Fruit fly (Drosophila melanogaster) whole organism, embryonic: ENCODE results near the gene CG34049.

Experiments
- Abd-B ChIP-seq: fragments of 200-800 bp; sonication (Bioruptor generic); optimal IDR thresholded peaks from 2 replicates; lab custom pipeline; 2018; ENCODE audit warnings: missing biosample characterization, mild to moderate bottlenecking, missing genetic modification characterization, moderate library complexity
- Aef1 ChIP-seq: fragments of 200-800 bp; sonication (Bioruptor generic); IDR thresholded peaks from 3 replicates; pipeline ENCODE4 v1.3.6; 2022; ENCODE audit warnings: missing biosample characterization, missing genetic modification characterization
- Awh ChIP-seq: fragments of 200-800 bp; sonication (Bioruptor generic); IDR thresholded peaks from 2 replicates; pipeline ENCODE4, ENCODE4 v1.3.6; 2022; ENCODE audit warnings: missing biosample characterization, missing genetic modification characterization
- BtbVII ChIP-seq: fragments of 200-800 bp; sonication (Bioruptor generic); optimal IDR thresholded peaks from 3 replicates; lab custom pipeline; 2017; ENCODE audit warnings: missing biosample characterization, mild to moderate bottlenecking, missing genetic modification characterization
- CG11560 ChIP-seq: fragments of 200-800 bp; sonication (Bioruptor generic); IDR thresholded peaks from 3 replicates; pipeline ENCODE4 v1.3.6; 2022; ENCODE audit warnings: missing biosample characterization, missing genetic modification characterization
- CG12744 ChIP-seq: fragments of 200-800 bp; sonication (Bioruptor generic); optimal IDR thresholded peaks from 2 replicates; lab custom pipeline; 2016; ENCODE audit warnings: missing biosample characterization, missing genetic modification characterization
- CG13123 ChIP-seq: fragments of 200-800 bp; sonication (Bioruptor generic); optimal IDR thresholded peaks from 2 replicates; lab custom pipeline; 2016; ENCODE audit warnings: missing biosample characterization, missing genetic modification characterization
- CG13775 ChIP-seq: fragments of 200-800 bp; sonication (Bioruptor generic); optimal IDR thresholded peaks from 3 replicates; lab custom pipeline; 2017; ENCODE audit warnings: missing biosample characterization, mild to moderate bottlenecking, missing genetic modification characterization
- CG14050 ChIP-seq: fragments of 200-800 bp; sonication (Bioruptor generic); IDR thresholded peaks from 3 replicates; pipeline ENCODE4 v1.3.6; 2022; ENCODE audit warnings: missing biosample characterization, missing genetic modification characterization
- CG15073 ChIP-seq: fragments of 200-800 bp; sonication (Bioruptor generic); optimal IDR thresholded peaks from 2 replicates; lab custom pipeline; 2016; ENCODE audit warnings: missing biosample characterization, missing genetic modification characterization
- CG30020 ChIP-seq: fragments of 200-800 bp; optimal IDR thresholded peaks from 2 replicates; lab custom pipeline; 2019; ENCODE audit warnings: missing biosample characterization, mild to moderate bottlenecking, missing genetic modification characterization, moderate library complexity
- CG4360 ChIP-seq: fragments of 200-800 bp; sonication (Bioruptor generic); IDR thresholded peaks from 2 replicates; pipeline ENCODE4 v1.3.6; 2022; ENCODE audit warnings: missing biosample characterization, missing genetic modification characterization
- CG4707 ChIP-seq: fragments of 200-800 bp; sonication (Bioruptor generic); optimal IDR thresholded peaks from 2 replicates; lab custom pipeline; 2018; ENCODE audit warnings: missing biosample characterization, mild to moderate bottlenecking, missing genetic modification characterization, moderate library complexity
- CG5180 ChIP-seq: fragments of 200-800 bp; sonication (Bioruptor generic); optimal IDR thresholded peaks from 3 replicates; lab custom pipeline; 2017; ENCODE audit warnings: missing biosample characterization, missing genetic modification characterization, mild to moderate bottlenecking, moderate library complexity, missing genetic modification reagents
- CG6175 ChIP-seq: fragments of 200-800 bp; sonication (Bioruptor generic); IDR thresholded peaks from 3 replicates; pipeline ENCODE4 v1.3.6; 2022; ENCODE audit warnings: missing biosample characterization, missing genetic modification characterization
- CG9817 ChIP-seq: fragments of 200-800 bp; sonication (Bioruptor generic); optimal IDR thresholded peaks from 2 replicates; lab custom pipeline; 2018; ENCODE audit warnings: missing biosample characterization, mild to moderate bottlenecking, missing genetic modification characterization, moderate library complexity
- D ChIP-seq, 2 experiments: fragments of 200-800 bp in 1 of 2; fragments of >200 bp in 1 of 2; sonication (Bioruptor generic) in 1 of 2; optimal IDR thresholded peaks; 2 replicates in 1 of 2; 3 replicates in 1 of 2; lab custom pipeline; 2017; ENCODE audit warnings: mild to moderate bottlenecking in 1 of 2, missing biosample characterization in 1 of 2, missing genetic modification characterization in 1 of 2, missing genetic modification reagents in 1 of 2
- Dfd ChIP-seq, 2 experiments: fragments of >200 bp; optimal IDR thresholded peaks; 2 replicates each; lab custom pipeline; 2017; ENCODE audit warnings: missing biosample characterization in 2 of 2, missing genetic modification characterization in 2 of 2
- Ets65A ChIP-seq: fragments of 200-800 bp; sonication (Bioruptor generic); peaks from one replicate; lab custom pipeline; 2016; ENCODE audit warnings: missing biosample characterization, missing genetic modification characterization
- Fer2 ChIP-seq: fragments of 200-800 bp; sonication (Bioruptor generic); optimal IDR thresholded peaks from 2 replicates; lab custom pipeline; 2018; ENCODE audit warnings: missing biosample characterization, mild to moderate bottlenecking, missing genetic modification characterization, moderate library complexity
- Gsc ChIP-seq: fragments of 200-800 bp; sonication (Bioruptor generic); IDR thresholded peaks from 2 replicates; pipeline ENCODE4 v1.3.6; 2022; ENCODE audit warnings: missing biosample characterization, missing genetic modification characterization
- MTF-1 ChIP-seq: fragments of 200-800 bp; sonication (Bioruptor generic); optimal IDR thresholded peaks from 2 replicates; lab custom pipeline; 2018; ENCODE audit warnings: missing biosample characterization, mild to moderate bottlenecking, missing genetic modification characterization, borderline replicate concordance
- Nf-YB ChIP-seq: fragments of 200-800 bp; sonication (Bioruptor generic); optimal IDR thresholded peaks from 3 replicates; lab custom pipeline; 2019; ENCODE audit warnings: missing biosample characterization, mild to moderate bottlenecking, missing genetic modification characterization, moderate library complexity
- Ravus ChIP-seq: fragments of 200-800 bp; sonication (Bioruptor generic); IDR thresholded peaks from 2 replicates; pipeline ENCODE4 v1.3.6; 2022; ENCODE audit warnings: missing biosample characterization, missing genetic modification characterization
- Sox100B ChIP-seq: fragments of 200-800 bp; sonication (Bioruptor generic); optimal IDR thresholded peaks from 3 replicates; lab custom pipeline; 2018; ENCODE audit warnings: missing biosample characterization, mild to moderate bottlenecking, missing genetic modification characterization
- TFAM ChIP-seq: fragments of 200-800 bp; sonication (Bioruptor generic); optimal IDR thresholded peaks from 2 replicates; lab custom pipeline; 2017; ENCODE audit warnings: missing biosample characterization, missing genetic modification characterization, inconsistent platforms
- Taf1 ChIP-seq: fragments of 200-800 bp; sonication (Bioruptor generic); IDR thresholded peaks from 2 replicates; pipeline ENCODE4 v1.3.6; 2022; ENCODE audit warnings: missing biosample characterization, missing genetic modification characterization
- ara ChIP-seq: fragments of 200-800 bp; sonication (Bioruptor generic); IDR thresholded peaks from 2 replicates; pipeline ENCODE4 v1.3.6; 2022; ENCODE audit warnings: missing biosample characterization, missing genetic modification characterization
- bcd ChIP-seq: fragments of 200-800 bp; sonication (Bioruptor generic); optimal IDR thresholded peaks from 2 replicates; lab custom pipeline; 2017; ENCODE audit warnings: missing biosample characterization, mild to moderate bottlenecking, missing genetic modification characterization
- bsh ChIP-seq, 2 experiments: fragments of 200-800 bp; sonication (Bioruptor generic); optimal IDR thresholded peaks; 2 replicates each; lab custom pipeline; 2017 to 2018; ENCODE audit warnings: mild to moderate bottlenecking in 2 of 2, missing biosample characterization in 2 of 2, missing genetic modification characterization in 2 of 2, moderate library complexity in 1 of 2
- cg ChIP-seq: fragments of 200-800 bp; sonication (Bioruptor generic); optimal IDR thresholded peaks from 3 replicates; lab custom pipeline; 2019; ENCODE audit warnings: missing biosample characterization, mild to moderate bottlenecking, missing genetic modification characterization, moderate library complexity
- crol ChIP-seq: fragments of 200-800 bp; sonication (Bioruptor generic); IDR thresholded peaks from 2 replicates; pipeline ENCODE4 v1.3.6; 2022; ENCODE audit warnings: missing biosample characterization, missing genetic modification characterization
- dan ChIP-seq: fragments of 200-800 bp; sonication (Bioruptor generic); IDR thresholded peaks from 2 replicates; pipeline ENCODE4 v1.3.6; 2022; ENCODE audit warnings: missing biosample characterization, missing genetic modification characterization
- gce ChIP-seq: fragments of 200-800 bp; sonication (Bioruptor generic); IDR thresholded peaks from 3 replicates; pipeline ENCODE4 v1.3.6; 2022; ENCODE audit warnings: missing biosample characterization, missing genetic modification characterization
- gcm2 ChIP-seq: fragments of 200-800 bp; sonication (Bioruptor generic); optimal IDR thresholded peaks from 2 replicates; lab custom pipeline; 2016; ENCODE audit warnings: missing biosample characterization, missing genetic modification characterization
- gfzf ChIP-seq: fragments of 200-800 bp; sonication (Bioruptor generic); optimal IDR thresholded peaks from 2 replicates; lab custom pipeline; 2016; ENCODE audit warnings: missing biosample characterization, mild to moderate bottlenecking, missing genetic modification characterization, moderate library complexity
- insv ChIP-seq, 2 experiments: fragments of 200-800 bp; sonication (Bioruptor generic); optimal IDR thresholded peaks; 3 replicates each; lab custom pipeline; 2016 to 2018; ENCODE audit warnings: missing biosample characterization in 2 of 2, missing genetic modification characterization in 2 of 2
- ken ChIP-seq: fragments of 200-800 bp; sonication (Bioruptor generic); IDR thresholded peaks from 3 replicates; pipeline ENCODE4 v1.3.6; 2022; ENCODE audit warnings: missing biosample characterization, missing genetic modification characterization
- lov ChIP-seq, 2 experiments: fragments of 200-800 bp in 1 of 2; fragments of >200 bp in 1 of 2; sonication (Bioruptor generic) in 1 of 2; IDR thresholded peaks in 1 of 2; optimal IDR thresholded peaks in 1 of 2; 2 replicates in 1 of 2; 3 replicates in 1 of 2; pipeline versions ENCODE4 v1.3.6 to Lab custom; 2017 to 2022; ENCODE audit warnings: missing biosample characterization in 1 of 2, missing genetic modification characterization in 1 of 2
- pb ChIP-seq: fragments of 200-800 bp; sonication (Bioruptor generic); optimal IDR thresholded peaks from 3 replicates; lab custom pipeline; 2016; ENCODE audit warnings: missing biosample characterization, missing genetic modification characterization
- pfk ChIP-seq: fragments of 200-800 bp; sonication (Bioruptor generic); optimal IDR thresholded peaks from 2 replicates; lab custom pipeline; 2018; ENCODE audit warnings: missing biosample characterization, mild to moderate bottlenecking, missing genetic modification characterization, moderate library complexity
- run ChIP-seq: fragments of 200-800 bp; sonication (Bioruptor generic); optimal IDR thresholded peaks from 3 replicates; lab custom pipeline; 2018; ENCODE audit warnings: missing biosample characterization, mild to moderate bottlenecking, missing genetic modification characterization
- salm ChIP-seq: fragments of 200-800 bp; sonication (Bioruptor generic); optimal IDR thresholded peaks from 2 replicates; lab custom pipeline; 2018; ENCODE audit warnings: missing biosample characterization, mild to moderate bottlenecking, missing genetic modification characterization
- sc ChIP-seq, 3 experiments: fragments of >200 bp in 2 of 3; fragments of 200-800 bp in 1 of 3; sonication (Bioruptor generic) in 1 of 3; optimal IDR thresholded peaks; 2 replicates in 2 of 3; 3 replicates in 1 of 3; lab custom pipeline; 2017; ENCODE audit warnings: mild to moderate bottlenecking in 1 of 3, missing biosample characterization in 1 of 3, missing genetic modification characterization in 1 of 3, missing genetic modification reagents in 1 of 3
- schlank ChIP-seq: fragments of 200-800 bp; sonication (Bioruptor generic); optimal IDR thresholded peaks from 2 replicates; lab custom pipeline; 2018; ENCODE audit warnings: missing biosample characterization, mild to moderate bottlenecking, missing genetic modification characterization
- sr ChIP-seq: fragments of 200-800 bp; sonication (Bioruptor generic); IDR thresholded peaks from 3 replicates; pipeline ENCODE4 v1.3.6; 2022; ENCODE audit warnings: missing biosample characterization, missing genetic modification characterization
- tap ChIP-seq: fragments of 200-800 bp; optimal IDR thresholded peaks from 3 replicates; lab custom pipeline; 2019; ENCODE audit warnings: missing biosample characterization, mild to moderate bottlenecking, missing genetic modification characterization, moderate library complexity
- wor ChIP-seq: fragments of 200-800 bp; sonication (Bioruptor generic); IDR thresholded peaks from 2 replicates; pipeline ENCODE4 v1.3.6; 2022; ENCODE audit warnings: missing biosample characterization, missing genetic modification characterization
- zen ChIP-seq: fragments of 200-800 bp; sonication (Bioruptor generic); optimal IDR thresholded peaks from 3 replicates; lab custom pipeline; 2018; ENCODE audit warnings: missing biosample characterization, mild to moderate bottlenecking, missing genetic modification characterization, moderate library complexity

CG34049 gene

dm6 chr2L:2221649-2222150, 43.4 kb downstream of the CG34049 start (continued):
- peak; percentile 76 for TF ChIP-seq CG30020
- TF ChIP-seq Aef1 (GFP tag; lab: Robert Waterston, UW) = peak; percentile 97
- peak; percentile 91 for TF ChIP-seq Fer2 (tag; lab: Kevin White, UChicago)
- peak; percentile 97 for TF ChIP-seq CG14050 (GFP tag; lab: Robert Waterston, UW)
- no peak for TF ChIP-seq cg
- TF ChIP-seq Taf1 = peak; percentile 95
- peak; percentile 96 for TF ChIP-seq tap (tag; lab: Kevin White, UChicago)
- TF ChIP-seq Nf-YB (GFP tag; lab: Kevin White, UChicago) = peak; percentile 83
- no peak for TF ChIP-seq pfk (GFP tag; lab: Kevin White, UChicago)
- TF ChIP-seq D (optimal IDR thresholded peaks at IDR 0.05; lab: Kevin White, UChicago) = no peak
- TF ChIP-seq D (GFP tag; optimal IDR thresholded peaks at IDR 0.05; lab: Kevin White, UChicago) = peak; percentile 89
- TF ChIP-seq MTF-1 (GFP tag; lab: Kevin White, UChicago) = peak; percentile 92
- peak; percentile 92 for TF ChIP-seq CG11560
- TF ChIP-seq CG4707 (GFP tag; lab: Kevin White, UChicago) = peak; percentile 84
- TF ChIP-seq Awh (GFP tag; lab: Robert Waterston, UW) = peak; percentile 97
- peak; percentile 86 for TF ChIP-seq CG5180
- TF ChIP-seq bsh (GFP tag; optimal IDR thresholded peaks at IDR 0.05; lab: Kevin White, UChicago) = peak; percentile 95 to 96
- peak; percentile 85 for TF ChIP-seq dan (GFP tag; lab: Robert Waterston, UW)
- peak; percentile 96 for TF ChIP-seq ken (GFP tag; lab: Robert Waterston, UW)
- peak; percentile 94 for TF ChIP-seq BtbVII (GFP tag; lab: Kevin White, UChicago)
- TF ChIP-seq ara (GFP tag; lab: Robert Waterston, UW) = peak; percentile 97
- TF ChIP-seq TFAM (GFP tag; lab: Kevin White, UChicago) = peak; percentile 78
- peak; percentile 93 for TF ChIP-seq CG13123 (GFP tag; lab: Kevin White, UChicago)
- peak; percentile 95 for TF ChIP-seq bcd
- TF ChIP-seq Gsc (GFP tag; lab: Robert Waterston, UW) = peak; percentile 81; the same call in 1 of the 2 replicates
- TF ChIP-seq run (tag; lab: Kevin White, UChicago) = peak; percentile 91
- no peak for TF ChIP-seq lov (optimal IDR thresholded peaks at IDR 0.05; lab: Kevin White, UChicago)
- peak; percentile 97 for TF ChIP-seq lov (GFP tag; IDR thresholded peaks at IDR 0.05; lab: Robert Waterston, UW)
- TF ChIP-seq zen (tag; lab: Kevin White, UChicago) = peak; percentile 94
- TF ChIP-seq salm (tag; lab: Kevin White, UChicago) = peak; percentile 93
- TF ChIP-seq sr (GFP tag; lab: Robert Waterston, UW) = peak; percentile 92
- peak; percentile 93 for TF ChIP-seq CG12744 (GFP tag; lab: Kevin White, UChicago)
- peak in 1 of 2 experiments; percentile 57 for TF ChIP-seq insv (GFP tag; optimal IDR thresholded peaks at IDR 0.05; lab: Kevin White, UChicago)
- no peak for TF ChIP-seq sc (optimal IDR thresholded peaks at IDR 0.05; lab: Kevin White, UChicago)
- peak; percentile 93 for TF ChIP-seq sc (GFP tag; optimal IDR thresholded peaks at IDR 0.05; lab: Kevin White, UChicago)
- peak; percentile 97 for TF ChIP-seq gce (GFP tag; lab: Robert Waterston, UW)
- TF ChIP-seq wor (GFP tag; lab: Robert Waterston, UW) = peak; percentile 92
- peak; percentile 76 for TF ChIP-seq CG15073 (GFP tag; lab: Kevin White, UChicago)
- TF ChIP-seq Abd-B (GFP tag; lab: Kevin White, UChicago) = peak; percentile 92
- TF ChIP-seq CG6175 (GFP tag; lab: Robert Waterston, UW) = peak; percentile 96
- TF ChIP-seq CG4360 = peak; percentile 80
- peak; percentile 99 for TF ChIP-seq Ets65A
- TF ChIP-seq pb = peak; percentile 88
- TF ChIP-seq Sox100B (GFP tag; lab: Kevin White, UChicago) = peak; percentile 95
- TF ChIP-seq crol (GFP tag; lab: Robert Waterston, UW) = peak; percentile 70
- peak; percentile 85 for TF ChIP-seq gcm2 (GFP tag; lab: Kevin White, UChicago)
- TF ChIP-seq Dfd (GFP tag; optimal IDR thresholded peaks at IDR 0.05; lab: Kevin White, UChicago) = no peak
- TF ChIP-seq Ravus (GFP tag; lab: Robert Waterston, UW) = peak; percentile 95
- peak; percentile 96 for TF ChIP-seq schlank (tag; lab: Kevin White, UChicago)
- peak; percentile 94 for TF ChIP-seq CG13775 (GFP tag; lab: Kevin White, UChicago)
- peak; percentile 98 for TF ChIP-seq CG9817
- TF ChIP-seq gfzf (GFP tag; lab: Kevin White, UChicago) = no peak
